Fruit fly (Drosophila melanogaster): ENCODE data around the gene CG8087.

CG8087 gene

dm6 chr3R:14576692-14577646 is 12.4 kb upstream of the CG8087 start, which contains the start of gene stumps (continued):
- TF ChIP-seq CG10979 (tag; optimal IDR thresholded peaks at IDR 0.05) (peak; percentile 81), CG17568 (GFP tag; optimal IDR thresholded peaks at IDR 0.05) (no peak), nau (GFP tag; optimal IDR thresholded peaks at IDR 0.05) (no peak), stwl (tag; optimal IDR thresholded peaks at IDR 0.05) (no peak), CG6689 (GFP tag; IDR thresholded peaks at IDR 0.05) (no peak), Six4 (GFP tag; optimal IDR thresholded peaks at IDR 0.05) (no peak), dm (GFP tag; optimal IDR thresholded peaks at IDR 0.05) (no peak), CG10366 (GFP tag; IDR thresholded peaks at IDR 0.05) (no peak), Nf-YB (GFP tag; optimal IDR thresholded peaks at IDR 0.05) (peak; percentile 23), CG10462 (GFP tag; optimal IDR thresholded peaks at IDR 0.05) (no peak), gsb (GFP tag; IDR thresholded peaks at IDR 0.05) (no peak), Adf1 (GFP tag; IDR thresholded peaks at IDR 0.05) (peak; percentile 80), CG10321 (GFP tag; IDR thresholded peaks at IDR 0.05) (no peak), CG11723 (GFP tag; optimal IDR thresholded peaks at IDR 0.05) (no peak), pb (GFP tag; optimal IDR thresholded peaks at IDR 0.05) (no peak), HLH54F (GFP tag; optimal IDR thresholded peaks at IDR 0.05) (no peak), CHES-1-like (GFP tag; optimal IDR thresholded peaks at IDR 0.05) (no peak), kni (GFP tag; optimal IDR thresholded peaks at IDR 0.05) (peak; percentile 85), pzg (GFP tag; optimal IDR thresholded peaks at IDR 0.05) (no peak), CG10267 (tag; optimal IDR thresholded peaks at IDR 0.05) (no peak), CG6272 (GFP tag; IDR thresholded peaks at IDR 0.05) (no peak), D19B (GFP tag; optimal IDR thresholded peaks at IDR 0.05) (no peak), fu2 (GFP tag; optimal IDR thresholded peaks at IDR 0.05) (no peak), CG7987 (GFP tag; optimal IDR thresholded peaks at IDR 0.05) (no peak), CG4424 (GFP tag; optimal IDR thresholded peaks at IDR 0.05) (no peak), Fer3 (tag; optimal IDR thresholded peaks at IDR 0.05) (no peak), az2 (GFP tag; optimal IDR thresholded peaks at IDR 0.05) (no peak), CG13296 (GFP tag; optimal IDR thresholded peaks at IDR 0.05) (no peak), CG9932 (GFP tag; IDR thresholded peaks at IDR 0.05) (no peak), NC2β (GFP tag; optimal IDR thresholded peaks at IDR 0.05) (no peak), vvl (GFP tag; IDR thresholded peaks at IDR 0.05) (peak; percentile 55; the same call in 1 of the 2 replicates), bbx (GFP tag; IDR thresholded peaks at IDR 0.05; ENCODE audit: partially characterized antibody) (0 out of 2 replicates have a peak, but pooled peaks have one; percentile 7), Deaf1 (tag; optimal IDR thresholded peaks at IDR 0.05) (peak; percentile 84), CG7786 (GFP tag; optimal IDR thresholded peaks at IDR 0.05) (no peak), en (GFP tag; optimal IDR thresholded peaks at IDR 0.05) (no peak), CG34422 (GFP tag; IDR thresholded peaks at IDR 0.05) (peak; percentile 28; the same call in 1 of the 3 replicates), CG17912 (GFP tag; optimal IDR thresholded peaks at IDR 0.05) (no peak), sisA (GFP tag; IDR thresholded peaks at IDR 0.05) (no peak), cwo (GFP tag; optimal IDR thresholded peaks at IDR 0.05) (no peak), CG7839 (tag; optimal IDR thresholded peaks at IDR 0.05) (no peak), zfh1 (GFP tag; IDR thresholded peaks at IDR 0.05) (no peak), phol (tag; optimal IDR thresholded peaks at IDR 0.05) (no peak), Bdp1 (GFP tag; optimal IDR thresholded peaks at IDR 0.05) (no peak), CG8281 (tag; optimal IDR thresholded peaks at IDR 0.05) (no peak), repo (GFP tag; optimal IDR thresholded peaks at IDR 0.05) (no peak), Ravus (GFP tag; IDR thresholded peaks at IDR 0.05) (no peak), bsh (GFP tag; optimal IDR thresholded peaks at IDR 0.05) (no peak), sens-2 (GFP tag; IDR thresholded peaks at IDR 0.05) (peak; percentile 31; the same call in 1 of the 2 replicates), zf30C (GFP tag; optimal IDR thresholded peaks at IDR 0.05) (no peak)

Data from whole organism, embryonic.